In genomic region chrV:6296536-6296935, ce11 we compare ENCODE assay signal across 4 worm cellular contexts.
A peak's percentile ranks its signal among the peaks of the same experiment; 100 is the strongest.
TF ChIP-seq lines count a peak whose summit lies in the region.

No protein-coding gene starts in this region.

TF ChIP-seq in whole organism, L1 larva, 84 proteins besides CTCF, POLR2A, EP300 and RAD21:
- peak; percentile 64 for TF ChIP-seq unc-98 (GFP tag; IDR thresholded peaks at IDR 0.05; lab: Robert Waterston, UW)

TF ChIP-seq in whole organism, L4 larva, 104 proteins besides CTCF, POLR2A, EP300 and RAD21:
- TF ChIP-seq Y48G9A.11 (GFP tag; IDR thresholded peaks at IDR 0.05; lab: Robert Waterston, UW) = 0 out of 2 replicates have a peak, but pooled peaks have one; percentile 35

TF ChIP-seq in whole organism, early embryonic, 17 proteins besides CTCF, POLR2A, EP300 and RAD21:
- peak; percentile 59; the same call in 1 of the 2 replicates for TF ChIP-seq pes-1 (GFP tag; IDR thresholded peaks at IDR 0.05; lab: Robert Waterston, UW)

TF ChIP-seq in whole organism, young adult, 124 proteins besides CTCF, POLR2A, EP300 and RAD21:
- 0 out of 2 replicates have a peak, but pooled peaks have one; percentile 10 for TF ChIP-seq F33H1.4 (GFP tag; IDR thresholded peaks at IDR 0.05; lab: Robert Waterston, UW)
- peak; percentile 17; the same call in 1 of the 2 replicates for TF ChIP-seq madf-6 (GFP tag; IDR thresholded peaks at IDR 0.05; lab: Robert Waterston, UW)
- TF ChIP-seq aptf-3 (GFP tag; IDR thresholded peaks at IDR 0.05; lab: Robert Waterston, UW) = peak; percentile 40; the same call in 1 of the 2 replicates
- peak; percentile 50; the same call in 1 of the 2 replicates for TF ChIP-seq madf-8 (GFP tag; conservative IDR thresholded peaks at IDR 0.05; lab: Robert Waterston, UW)
- peak; percentile 30; the same call in 1 of the 2 replicates for TF ChIP-seq D2030.7 (GFP tag; IDR thresholded peaks at IDR 0.05; lab: Robert Waterston, UW)
TF ChIP-seq in whole organism, young adult: peak in this region for 5; not testable (repeated sequence) for 119.
